Worm (Caenorhabditis elegans): ENCODE measurements around the gene vpat-1.

vpat-1 gene

DNA sequence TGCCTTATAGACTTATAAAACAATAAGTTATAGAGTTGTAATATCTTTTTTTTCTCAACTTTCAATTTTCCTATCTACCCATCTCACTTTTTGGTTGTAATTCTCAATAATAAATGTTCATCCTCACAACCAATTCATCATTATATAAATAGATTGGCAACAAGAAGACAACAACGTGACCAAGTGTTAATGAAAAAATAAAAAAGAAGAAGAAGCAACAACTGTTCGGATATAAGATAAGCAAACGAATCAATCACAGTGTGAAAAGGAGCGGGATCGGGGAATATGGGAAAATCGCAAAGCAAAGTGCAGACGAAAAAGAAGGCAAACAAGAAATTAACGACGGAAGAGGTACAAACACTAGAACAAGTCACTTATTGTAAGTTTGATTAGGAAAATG, 7.9 kb upstream of the vpat-1 start, which contains the start of gene ncs-3 (continued):
- TF ChIP-seq sma-9 (GFP tag; optimal IDR thresholded peaks at IDR 0.05), result peak; percentile 66
- TF ChIP-seq sma-9 (tag; optimal IDR thresholded peaks at IDR 0.05), result no peak
- TF ChIP-seq gmeb-1 (tag; optimal IDR thresholded peaks at IDR 0.05), result no peak

DNA sequence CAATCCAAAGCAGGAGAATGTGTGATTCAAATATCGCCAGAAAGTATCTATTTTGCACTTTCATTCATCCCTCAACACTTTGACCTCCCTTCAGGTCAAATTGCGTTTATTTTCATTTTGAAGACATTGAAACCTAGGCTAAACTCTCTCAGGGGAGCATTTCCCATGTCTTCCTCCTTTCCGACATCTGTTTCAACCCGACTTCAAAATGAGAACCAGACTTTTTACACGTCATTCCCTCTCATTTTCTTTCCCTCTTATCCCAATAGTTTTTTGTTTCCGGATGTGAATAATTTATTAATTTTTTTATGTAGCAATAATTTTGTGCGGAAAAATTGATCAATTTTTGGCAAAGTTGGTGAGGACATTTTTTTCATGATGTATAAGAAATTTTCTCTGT, 7.0 kb upstream of the vpat-1 start:
- no peak for TF ChIP-seq nhr-21 (tag; optimal IDR thresholded peaks at IDR 0.05)
- TF ChIP-seq F13H6.1 (tag; optimal IDR thresholded peaks at IDR 0.05), result no peak
- no peak for TF ChIP-seq skn-1 (tag; optimal IDR thresholded peaks at IDR 0.05)
- no peak for TF ChIP-seq ztf-1 (GFP tag; conservative IDR thresholded peaks at IDR 0.05)
- no peak for TF ChIP-seq sem-4 (tag; optimal IDR thresholded peaks at IDR 0.05)
- TF ChIP-seq nhr-237 (tag; optimal IDR thresholded peaks at IDR 0.05), result no peak
- TF ChIP-seq nhr-129 (tag; optimal IDR thresholded peaks at IDR 0.05), result no peak
- TF ChIP-seq zag-1 (tag; optimal IDR thresholded peaks at IDR 0.05), result no peak
- TF ChIP-seq mab-5 (tag; optimal IDR thresholded peaks at IDR 0.05), result no peak
- no peak for TF ChIP-seq unc-62 (GFP tag; optimal IDR thresholded peaks at IDR 0.05)
- no peak for TF ChIP-seq peb-1 (tag; optimal IDR thresholded peaks at IDR 0.05)
- no peak for TF ChIP-seq unc-55 (GFP tag; optimal IDR thresholded peaks at IDR 0.05)
- TF ChIP-seq dmd-4 (tag; optimal IDR thresholded peaks at IDR 0.05), result no peak
- no peak for TF ChIP-seq lin-13 (GFP tag; optimal IDR thresholded peaks at IDR 0.05)
- TF ChIP-seq crh-2 (tag; optimal IDR thresholded peaks at IDR 0.05), result no peak

DNA sequence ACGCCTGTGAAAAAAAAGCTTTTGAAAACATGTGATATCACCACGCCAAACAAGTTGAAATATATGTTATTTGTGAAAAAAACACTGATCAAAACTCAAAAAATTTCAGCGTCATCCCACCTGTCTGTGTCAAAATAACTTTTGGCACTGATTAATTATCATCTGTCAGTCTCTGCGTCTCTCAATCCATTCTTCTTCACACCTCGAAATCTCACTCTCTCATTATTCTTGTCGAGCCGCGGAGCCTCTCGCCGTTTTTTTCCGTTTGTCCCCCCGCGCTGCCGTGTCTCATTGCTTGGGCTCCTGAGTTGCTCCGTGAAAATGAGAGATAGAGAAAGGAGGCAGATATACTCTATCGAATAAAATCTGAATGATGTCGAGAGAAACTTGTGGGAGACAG, 5.0 kb upstream of the vpat-1 start:
- peak; percentile 45 for TF ChIP-seq sma-9 (GFP tag; optimal IDR thresholded peaks at IDR 0.05)
- TF ChIP-seq sma-9 (tag; optimal IDR thresholded peaks at IDR 0.05), result no peak
- peak; percentile 43 for TF ChIP-seq sem-4 (tag; optimal IDR thresholded peaks at IDR 0.05)
- no peak for TF ChIP-seq alr-1 (tag; optimal IDR thresholded peaks at IDR 0.05)
- no peak for TF ChIP-seq elt-3 (tag; optimal IDR thresholded peaks at IDR 0.05)
- TF ChIP-seq lsy-2 (tag; optimal IDR thresholded peaks at IDR 0.05), result peak in 1 of 2 experiments; percentile 24
- peak; percentile 42 for TF ChIP-seq C34F6.9 (tag; optimal IDR thresholded peaks at IDR 0.05)
- peak; percentile 69 for TF ChIP-seq F13H6.1 (tag; optimal IDR thresholded peaks at IDR 0.05)
- TF ChIP-seq aly-2 (tag; optimal IDR thresholded peaks at IDR 0.05), result no peak
- peak; percentile 28 for TF ChIP-seq mab-5 (tag; optimal IDR thresholded peaks at IDR 0.05)
- peak; percentile 12 for TF ChIP-seq lin-11 (tag; optimal IDR thresholded peaks at IDR 0.05)
- peak; percentile 51 for TF ChIP-seq nhr-129 (tag; optimal IDR thresholded peaks at IDR 0.05)
- no peak for TF ChIP-seq unc-55 (GFP tag; optimal IDR thresholded peaks at IDR 0.05)
- no peak for TF ChIP-seq ztf-11 (tag; optimal IDR thresholded peaks at IDR 0.05)

DNA sequence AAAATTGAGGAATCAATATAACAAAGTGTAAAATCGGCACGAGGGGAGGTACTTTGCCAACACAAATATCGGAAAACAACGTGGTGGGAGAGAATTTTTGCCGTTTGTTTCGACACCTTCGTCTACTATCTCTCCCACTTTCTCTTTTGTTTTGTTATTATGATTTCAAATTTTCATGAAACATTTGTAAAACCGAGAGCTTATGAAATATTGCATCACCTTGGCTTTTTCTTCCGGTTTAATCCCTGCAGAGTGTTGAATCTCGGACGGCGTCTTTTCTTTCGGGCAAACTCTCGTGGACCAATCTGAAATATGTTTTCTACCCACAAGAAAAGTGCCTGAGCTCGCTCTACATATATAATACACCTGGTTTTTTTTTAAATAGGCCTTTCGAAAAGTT, 1.7 kb downstream of the vpat-1 start:
- no peak for TF ChIP-seq ztf-1 (GFP tag; conservative IDR thresholded peaks at IDR 0.05)
- peak; percentile 93 for TF ChIP-seq nhr-129 (tag; optimal IDR thresholded peaks at IDR 0.05)
- TF ChIP-seq gmeb-1 (tag; optimal IDR thresholded peaks at IDR 0.05), result no peak
- no peak for TF ChIP-seq nhr-23 (tag; optimal IDR thresholded peaks at IDR 0.05)
- no peak for TF ChIP-seq lsy-2 (tag; optimal IDR thresholded peaks at IDR 0.05)

DNA sequence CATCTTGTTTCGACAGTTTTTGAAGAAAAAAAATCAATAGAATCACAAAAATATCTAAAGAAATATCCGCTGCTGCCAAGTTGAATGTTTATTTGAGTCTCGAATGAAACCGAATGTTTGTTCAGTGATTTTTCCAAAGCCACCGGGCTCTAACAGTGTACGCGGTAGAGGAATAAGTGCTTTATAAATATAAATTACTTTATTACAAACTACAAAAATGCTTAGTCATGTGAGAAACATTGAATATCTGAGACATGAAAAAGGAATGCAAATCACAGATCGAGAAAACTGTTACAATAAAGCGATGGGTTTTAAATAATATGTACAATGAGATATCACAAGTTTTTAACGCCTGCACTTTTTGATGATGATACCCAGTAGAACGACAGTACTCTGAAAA, 7.7 kb downstream of the vpat-1 start, which contains the start of gene F55A4.7:
Gene F55A4.7, minus strand, starts transcription at position 101 of the 400 bp plus-strand sequence.
- TF ChIP-seq mbf-1 (tag; optimal IDR thresholded peaks at IDR 0.05) (no peak), Y55F3AM.14 (GFP tag; optimal IDR thresholded peaks at IDR 0.05) (no peak), aly-2 (tag; optimal IDR thresholded peaks at IDR 0.05) (no peak), ztf-11 (tag; optimal IDR thresholded peaks at IDR 0.05) (no peak), ZK546.5 (tag; optimal IDR thresholded peaks at IDR 0.05) (no peak), zag-1 (tag; optimal IDR thresholded peaks at IDR 0.05) (no peak), lsy-2 (tag; optimal IDR thresholded peaks at IDR 0.05) (no peak), nhr-129 (tag; optimal IDR thresholded peaks at IDR 0.05) (no peak), gmeb-1 (tag; optimal IDR thresholded peaks at IDR 0.05) (no peak), lin-13 (GFP tag; optimal IDR thresholded peaks at IDR 0.05) (no peak), nhr-25 (tag; optimal IDR thresholded peaks at IDR 0.05) (no peak), elt-1 (tag; optimal IDR thresholded peaks at IDR 0.05) (no peak), nhr-77 (tag; optimal IDR thresholded peaks at IDR 0.05) (no peak)

DNA sequence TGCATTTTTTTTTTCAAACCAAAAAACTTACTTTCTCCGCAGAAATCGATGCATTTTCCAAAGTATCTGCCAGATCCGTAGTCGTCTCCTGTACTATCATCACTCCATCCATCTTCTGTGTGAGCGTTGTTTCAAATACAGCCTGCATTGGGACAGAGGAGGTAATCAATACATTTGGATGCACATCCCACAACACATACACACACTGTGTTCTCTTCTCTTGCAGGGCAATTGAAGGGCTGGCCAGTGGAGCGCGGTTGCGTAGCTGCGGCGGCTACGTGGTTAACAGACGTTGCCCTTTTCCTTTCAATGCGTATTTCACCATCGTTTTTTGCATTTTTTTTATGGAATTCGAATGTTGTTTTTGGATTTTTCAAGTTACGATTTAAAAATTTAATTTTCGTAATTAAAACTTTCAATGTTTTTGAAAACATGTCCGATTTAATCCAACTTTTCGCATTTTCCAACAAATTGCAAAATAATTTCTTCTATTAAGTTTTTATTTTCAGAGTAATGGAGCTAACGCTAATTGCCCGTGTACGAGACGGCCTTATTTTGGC, 10.9 kb downstream of the vpat-1 start, which contains the start of the genes stau-1 and sec-22:
Gene stau-1, minus strand, starts transcription at position 248 of the 560 bp plus-strand sequence.
Gene sec-22, plus strand, starts transcription at position 510 of the 560 bp plus-strand sequence.
- TF ChIP-seq nhr-23 (tag; optimal IDR thresholded peaks at IDR 0.05) (no peak), nhr-6 (tag; optimal IDR thresholded peaks at IDR 0.05) (no peak), lin-13 (GFP tag; optimal IDR thresholded peaks at IDR 0.05) (no peak), R02D3.7 (tag; optimal IDR thresholded peaks at IDR 0.05) (no peak), dmd-4 (tag; optimal IDR thresholded peaks at IDR 0.05) (no peak), blmp-1 (tag; optimal IDR thresholded peaks at IDR 0.05; ENCODE audit: insufficient read depth) (peak; percentile 16), skn-1 (tag; optimal IDR thresholded peaks at IDR 0.05) (no peak), sma-3 (GFP tag; optimal IDR thresholded peaks at IDR 0.05) (no peak), sma-9 (GFP tag; optimal IDR thresholded peaks at IDR 0.05) (no peak), sma-9 (tag; optimal IDR thresholded peaks at IDR 0.05) (no peak), ceh-82 (tag; optimal IDR thresholded peaks at IDR 0.05) (no peak), ceh-16 (tag; optimal IDR thresholded peaks at IDR 0.05) (no peak), zag-1 (tag; optimal IDR thresholded peaks at IDR 0.05) (peak; percentile 0), mab-5 (tag; optimal IDR thresholded peaks at IDR 0.05) (no peak), peb-1 (tag; optimal IDR thresholded peaks at IDR 0.05) (no peak), unc-55 (GFP tag; optimal IDR thresholded peaks at IDR 0.05) (peak; percentile 36), fos-1 (tag; optimal IDR thresholded peaks at IDR 0.05) (peak; percentile 11), unc-62 (GFP tag; optimal IDR thresholded peaks at IDR 0.05) (no peak), crh-2 (tag; optimal IDR thresholded peaks at IDR 0.05) (peak; percentile 76), alr-1 (tag; optimal IDR thresholded peaks at IDR 0.05) (no peak), nhr-129 (tag; optimal IDR thresholded peaks at IDR 0.05) (peak; percentile 62), lsy-2 (tag; optimal IDR thresholded peaks at IDR 0.05) (peak in 1 of 2 experiments; percentile 45), elt-3 (tag; optimal IDR thresholded peaks at IDR 0.05) (no peak), F13H6.1 (tag; optimal IDR thresholded peaks at IDR 0.05) (no peak), nhr-25 (tag; optimal IDR thresholded peaks at IDR 0.05) (no peak), nhr-237 (tag; optimal IDR thresholded peaks at IDR 0.05) (no peak), C34F6.9 (tag; optimal IDR thresholded peaks at IDR 0.05) (peak; percentile 49)

Data from whole organism, L2 larva.